Fruit fly (Drosophila melanogaster): ENCODE data around the gene CG32486.

The CG32486 gene

dm6 chr3L:3096726-3097597, 26.3 kb upstream of the CG32486 start (continued):
- TF ChIP-seq stwl (tag; optimal IDR thresholded peaks at IDR 0.05) (no peak), peb (GFP tag; IDR thresholded peaks at IDR 0.05) (no peak), Pdp1 (GFP tag; optimal IDR thresholded peaks at IDR 0.05) (peak in 1 of 2 experiments; percentile 68), CG34376 (GFP tag; optimal IDR thresholded peaks at IDR 0.05) (no peak), slp2 (GFP tag; optimal IDR thresholded peaks at IDR 0.05) (no peak), mld (GFP tag; IDR thresholded peaks at IDR 0.05; ENCODE audit: partially characterized antibody) (peak; percentile 69; the same call in 2 of the 3 replicates), Med (GFP tag) (no peak), CG33557 (GFP tag; optimal IDR thresholded peaks at IDR 0.05) (no peak), CG7372 (GFP tag; IDR thresholded peaks at IDR 0.05) (no peak), exex (tag; optimal IDR thresholded peaks at IDR 0.05) (peak; percentile 71), dmrt99B (tag; optimal IDR thresholded peaks at IDR 0.05) (no peak), CG7839 (tag; optimal IDR thresholded peaks at IDR 0.05) (no peak), CG6254 (GFP tag; optimal IDR thresholded peaks at IDR 0.05) (no peak), Ets65A (GFP tag) (peak; percentile 34), CG3163 (GFP tag; optimal IDR thresholded peaks at IDR 0.05) (no peak), CG7928 (GFP tag; optimal IDR thresholded peaks at IDR 0.05) (no peak), vvl (GFP tag; IDR thresholded peaks at IDR 0.05) (peak; percentile 13; the same call in 1 of the 2 replicates), fd102C (GFP tag; optimal IDR thresholded peaks at IDR 0.05) (no peak), Bdp1 (GFP tag; optimal IDR thresholded peaks at IDR 0.05) (peak; percentile 97), CG3995 (GFP tag; optimal IDR thresholded peaks at IDR 0.05) (no peak), vnd (GFP tag; IDR thresholded peaks at IDR 0.05; ENCODE audit: partially characterized antibody) (peak; percentile 44; the same call in 1 of the 3 replicates), zen2 (GFP tag; IDR thresholded peaks at IDR 0.05; ENCODE audit: partially characterized antibody) (peak; percentile 62; the same call in 2 of the 3 replicates), prd (optimal IDR thresholded peaks at IDR 0.05) (no peak), prd (GFP tag; IDR thresholded peaks at IDR 0.05) (no peak), Hey (tag; optimal IDR thresholded peaks at IDR 0.05) (no peak), CG2678 (tag; optimal IDR thresholded peaks at IDR 0.05) (no peak), CG11456 (GFP tag; IDR thresholded peaks at IDR 0.05) (no peak), Bgb (GFP tag; IDR thresholded peaks at IDR 0.05; ENCODE audit: partially characterized antibody) (peak; percentile 60), CG3065 (GFP tag; optimal IDR thresholded peaks at IDR 0.05) (peak; percentile 19), CG18599 (GFP tag; optimal IDR thresholded peaks at IDR 0.05) (no peak), CG17385 (GFP tag; optimal IDR thresholded peaks at IDR 0.05) (no peak), CG15479 (GFP tag; optimal IDR thresholded peaks at IDR 0.05) (no peak), Lhr (GFP tag; optimal IDR thresholded peaks at IDR 0.05) (no peak), slou (GFP tag; optimal IDR thresholded peaks at IDR 0.05) (no peak), sna (GFP tag; IDR thresholded peaks at IDR 0.05; ENCODE audit: partially characterized antibody) (no peak), CG7963 (GFP tag; IDR thresholded peaks at IDR 0.05; ENCODE audit: partially characterized antibody) (peak; percentile 67; the same call in 2 of the 3 replicates), D19B (GFP tag; optimal IDR thresholded peaks at IDR 0.05) (no peak), cwo (GFP tag; optimal IDR thresholded peaks at IDR 0.05) (no peak), tx (GFP tag; optimal IDR thresholded peaks at IDR 0.05) (no peak)

Data from whole organism, embryonic.